Fruit fly (Drosophila melanogaster) Kc167 (cell line): ENCODE data around the gene spn-B.

Source experiments
- Myc ChIP-seq: fragments of >200 bp; optimal IDR thresholded peaks from 2 replicates; lab custom pipeline; 2017; ENCODE audit warnings: missing external identifiers
- Sin3A ChIP-seq: fragments of >200 bp; optimal IDR thresholded peaks from 2 replicates; lab custom pipeline; 2018; ENCODE audit warnings: missing external identifiers
- h ChIP-seq: fragments of >200 bp; optimal IDR thresholded peaks from 3 replicates; lab custom pipeline; 2018; ENCODE audit warnings: missing external identifiers
- insv ChIP-seq: fragments of >200 bp; optimal IDR thresholded peaks from 3 replicates; lab custom pipeline; 2018; ENCODE audit warnings: missing external identifiers
- psq ChIP-seq: fragments of >200 bp; optimal IDR thresholded peaks from 2 replicates; lab custom pipeline; 2017; ENCODE audit warnings: missing external identifiers
- ttk ChIP-seq: sonication (Bioruptor generic); optimal IDR thresholded peaks from 2 replicates; lab custom pipeline; 2017; ENCODE audit warnings: missing external identifiers

The spn-B gene

DNA sequence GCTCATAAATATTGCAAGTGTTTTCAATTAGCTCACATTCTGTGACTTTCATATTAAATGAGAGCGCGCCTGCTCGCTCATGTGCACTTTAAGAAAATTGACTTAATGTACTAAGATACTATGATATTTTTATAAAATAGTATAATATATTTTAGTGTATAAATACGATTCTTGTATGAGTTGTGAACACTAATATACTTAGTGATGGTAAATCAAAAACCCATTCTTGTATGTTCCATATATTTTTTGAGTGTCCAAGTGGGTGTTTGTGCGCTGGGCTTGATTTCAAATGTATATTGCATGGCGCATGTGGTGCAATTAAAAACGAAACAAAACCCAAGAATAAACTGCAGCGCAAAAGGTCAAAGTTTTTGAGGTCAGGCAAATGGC is 46.0 kb downstream of the spn-B start:
- TF ChIP-seq ttk (lab: Kevin White, UChicago) = no peak
- TF ChIP-seq psq = no peak
- TF ChIP-seq insv (lab: Kevin White, UChicago) = no peak
- TF ChIP-seq Sin3A (lab: Kevin White, UChicago) = no peak
- no peak for TF ChIP-seq h
- no peak for TF ChIP-seq Myc (lab: Kevin White, UChicago)
